Worm (Caenorhabditis elegans): ENCODE measurements around the gene Y39A3A.3.
"Not testable (repeated sequence)": the region's sequence is repeated elsewhere in the genome, so short reads cannot be mapped to it uniquely, and the experiment has no call there.

The Y39A3A.3 gene

DNA sequence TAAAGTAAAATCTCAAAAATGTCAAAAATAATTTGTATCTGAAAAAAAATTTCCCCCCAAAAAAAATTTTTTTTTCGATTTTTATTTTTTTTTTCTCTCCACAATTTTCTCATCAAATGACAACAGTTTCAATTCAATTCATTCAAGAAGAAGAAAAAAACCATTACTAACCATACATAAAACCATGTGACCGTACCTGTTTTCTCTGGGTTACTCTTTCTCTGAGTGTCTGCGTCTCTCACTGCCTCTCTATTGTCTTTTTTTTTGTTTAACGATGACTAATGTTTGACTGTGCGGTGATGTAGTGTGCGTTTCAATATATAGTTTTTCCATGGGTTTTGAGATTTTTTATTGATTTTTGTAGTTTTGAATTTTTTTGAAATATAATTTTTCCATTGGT is 22.5 kb upstream of the Y39A3A.3 start:
- TF ChIP-seq tbx-8 (GFP tag; optimal IDR thresholded peaks at IDR 0.05): no peak
- TF ChIP-seq ztf-11 (tag; optimal IDR thresholded peaks at IDR 0.05): no peak
- TF ChIP-seq nhr-76 (tag; optimal IDR thresholded peaks at IDR 0.05): no peak
- TF ChIP-seq ces-1 (GFP tag; optimal IDR thresholded peaks at IDR 0.05): no peak
- no peak for TF ChIP-seq lin-32 (GFP tag; optimal IDR thresholded peaks at IDR 0.05)
- no peak for TF ChIP-seq unc-62 (GFP tag; optimal IDR thresholded peaks at IDR 0.05)
- TF ChIP-seq ham-2 (GFP tag; optimal IDR thresholded peaks at IDR 0.05): no peak
- TF ChIP-seq cnd-1 (tag; optimal IDR thresholded peaks at IDR 0.05): no peak
- TF ChIP-seq nhr-2 (tag; optimal IDR thresholded peaks at IDR 0.05): no peak
- no peak for TF ChIP-seq hlh-1 (tag; optimal IDR thresholded peaks at IDR 0.05)
- no peak for TF ChIP-seq drap-1 (GFP tag; optimal IDR thresholded peaks at IDR 0.05)

DNA sequence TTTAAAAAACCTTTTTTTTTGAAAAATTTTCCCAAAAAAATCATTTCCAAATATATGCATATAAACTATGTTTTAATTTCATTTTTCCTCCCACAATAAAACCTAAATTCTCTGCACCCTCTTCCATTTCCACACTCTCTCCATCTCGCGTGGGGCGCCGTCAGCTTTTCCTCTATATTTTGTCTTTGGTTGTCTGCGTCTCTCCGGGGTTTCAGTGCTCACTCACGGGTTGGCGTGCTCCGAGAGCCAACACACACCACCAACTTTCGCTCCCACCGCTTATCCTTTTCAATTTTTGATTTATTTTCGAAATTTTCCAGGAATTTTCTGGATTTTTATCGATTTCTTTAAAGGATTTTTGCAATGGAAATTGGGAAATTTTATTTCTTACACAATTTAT is 21.3 kb upstream of the Y39A3A.3 start:
- TF ChIP-seq nhr-28 (tag; optimal IDR thresholded peaks at IDR 0.05): no peak
- TF ChIP-seq bed-3 (GFP tag; optimal IDR thresholded peaks at IDR 0.05): no peak
- TF ChIP-seq ces-1 (GFP tag; optimal IDR thresholded peaks at IDR 0.05): no peak
- TF ChIP-seq snpc-4 (tag; optimal IDR thresholded peaks at IDR 0.05): no peak
- TF ChIP-seq sem-2 (GFP tag; optimal IDR thresholded peaks at IDR 0.05): no peak
- no peak for TF ChIP-seq ceh-43 (GFP tag; optimal IDR thresholded peaks at IDR 0.05)
- TF ChIP-seq unc-39 (tag; optimal IDR thresholded peaks at IDR 0.05): no peak
- TF ChIP-seq ceh-39 (tag; optimal IDR thresholded peaks at IDR 0.05): no peak
- TF ChIP-seq M03D4.4 (tag; optimal IDR thresholded peaks at IDR 0.05): no peak
- no peak for TF ChIP-seq unc-62 (GFP tag; optimal IDR thresholded peaks at IDR 0.05)
- TF ChIP-seq nhr-2 (tag; optimal IDR thresholded peaks at IDR 0.05): no peak
- TF ChIP-seq mls-2 (tag; optimal IDR thresholded peaks at IDR 0.05): no peak
- TF ChIP-seq ceh-83 (GFP tag; optimal IDR thresholded peaks at IDR 0.05): no peak
- no peak for TF ChIP-seq blmp-1 (tag; optimal IDR thresholded peaks at IDR 0.05)

DNA sequence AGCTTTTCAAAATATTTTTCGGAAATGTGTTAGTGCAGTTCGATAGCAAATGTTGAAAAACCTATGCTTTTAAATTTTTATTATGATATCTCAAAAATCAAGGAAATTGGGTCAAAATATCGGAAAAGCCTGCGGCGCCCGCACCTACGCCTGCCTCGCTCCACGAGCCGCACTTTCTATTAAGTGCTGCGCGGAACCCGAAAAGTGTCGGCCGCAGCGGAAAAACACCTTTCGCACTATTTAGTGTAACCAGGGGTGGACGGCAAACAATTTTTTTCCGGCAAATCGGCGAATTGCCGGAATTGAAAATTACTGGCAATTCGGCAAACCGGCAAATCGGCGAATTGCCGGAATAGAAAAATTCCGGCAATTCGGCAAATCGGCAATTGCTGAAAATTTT is 16.7 kb upstream of the Y39A3A.3 start:
- TF ChIP-seq sptf-1 (tag; optimal IDR thresholded peaks at IDR 0.05): no peak
- no peak for TF ChIP-seq flh-1 (GFP tag; optimal IDR thresholded peaks at IDR 0.05)
- TF ChIP-seq nhr-2 (tag; optimal IDR thresholded peaks at IDR 0.05): no peak
- no peak for TF ChIP-seq lsy-2 (tag; optimal IDR thresholded peaks at IDR 0.05)
- no peak for TF ChIP-seq blmp-1 (tag; optimal IDR thresholded peaks at IDR 0.05)
- no peak for TF ChIP-seq nhr-28 (tag; optimal IDR thresholded peaks at IDR 0.05)
- no peak for TF ChIP-seq nhr-237 (tag; optimal IDR thresholded peaks at IDR 0.05)
- TF ChIP-seq elt-3 (tag; optimal IDR thresholded peaks at IDR 0.05): no peak
- no peak for TF ChIP-seq lin-13 (tag; optimal IDR thresholded peaks at IDR 0.05)
- no peak for TF ChIP-seq ham-2 (GFP tag; optimal IDR thresholded peaks at IDR 0.05)
- no peak for TF ChIP-seq ceh-43 (GFP tag; optimal IDR thresholded peaks at IDR 0.05)
- TF ChIP-seq ztf-11 (tag; optimal IDR thresholded peaks at IDR 0.05): no peak
- TF ChIP-seq drap-1 (GFP tag; optimal IDR thresholded peaks at IDR 0.05): no peak
- TF ChIP-seq unc-62 (GFP tag; optimal IDR thresholded peaks at IDR 0.05): no peak
- no peak for TF ChIP-seq nhr-76 (tag; optimal IDR thresholded peaks at IDR 0.05)
- TF ChIP-seq tbx-8 (GFP tag; optimal IDR thresholded peaks at IDR 0.05): no peak
- no peak for TF ChIP-seq ceh-39 (tag; optimal IDR thresholded peaks at IDR 0.05)

DNA sequence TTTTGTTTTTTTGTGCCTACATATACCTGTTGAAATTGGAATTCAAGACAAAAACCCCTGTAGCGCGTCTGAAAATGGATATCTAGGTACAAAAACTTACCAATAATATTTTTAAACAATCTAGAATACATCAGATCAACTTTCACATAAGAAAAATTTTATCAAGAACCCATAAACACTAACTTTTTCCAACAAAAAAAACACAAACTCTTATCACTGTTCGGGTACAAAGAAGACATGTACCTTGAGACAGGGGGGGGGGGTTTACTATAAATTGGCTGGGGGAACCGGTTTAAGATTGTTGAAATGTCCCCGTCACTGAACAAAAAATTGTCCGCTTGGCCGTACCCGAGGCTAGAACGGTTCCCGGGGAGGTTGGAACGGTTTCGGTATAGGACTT is 14.4 kb upstream of the Y39A3A.3 start, which contains the start of gene cpt-3:
TSS of gene cpt-3 (plus strand) at position 301 of the 400 bp plus-strand sequence.
- TF ChIP-seq ceh-39, snpc-4, zip-8 (tag; optimal IDR thresholded peaks at IDR 0.05): not testable (repeated sequence)

DNA sequence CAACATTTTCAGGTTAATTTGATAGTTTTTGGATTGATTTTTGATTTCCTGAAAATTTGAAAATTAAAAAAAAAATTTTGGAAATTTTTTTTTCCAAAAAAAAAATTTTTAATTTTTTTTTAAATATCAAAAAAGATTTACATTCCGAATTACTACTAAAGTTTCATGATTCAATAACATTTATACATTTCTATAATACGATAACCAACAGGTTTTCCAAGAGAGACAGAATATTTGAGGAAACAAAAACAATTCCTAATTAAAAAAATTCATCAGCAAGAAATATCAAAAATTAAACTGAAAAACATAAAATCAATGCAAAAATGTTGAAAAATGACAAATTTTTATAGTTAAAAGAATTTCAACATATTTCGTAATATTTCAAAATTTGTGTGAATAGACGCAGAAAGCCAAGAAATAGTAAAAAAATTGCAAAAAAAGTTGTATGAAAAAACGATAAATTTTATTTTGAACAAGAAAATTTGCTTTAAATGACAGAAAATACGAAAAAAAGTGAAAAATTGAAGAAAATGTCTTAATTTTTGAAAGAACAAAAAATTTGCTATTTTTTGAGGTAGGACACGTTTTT is 8.5 kb upstream of the Y39A3A.3 start, which contains the start of gene Y39A3A.4:
TSS of gene Y39A3A.4 (minus strand) at position 51 of the 589 bp plus-strand sequence.
- TF ChIP-seq unc-120 (tag; optimal IDR thresholded peaks at IDR 0.05; ENCODE audit: poor library complexity, severe bottlenecking): no peak
- no peak for TF ChIP-seq mls-2 (tag; optimal IDR thresholded peaks at IDR 0.05)
- TF ChIP-seq snpc-4 (tag; optimal IDR thresholded peaks at IDR 0.05): no peak
- no peak for TF ChIP-seq lin-32 (GFP tag; optimal IDR thresholded peaks at IDR 0.05)
- TF ChIP-seq ztf-11 (tag; optimal IDR thresholded peaks at IDR 0.05): no peak
- no peak for TF ChIP-seq bed-3 (GFP tag; optimal IDR thresholded peaks at IDR 0.05)
- no peak for TF ChIP-seq tbx-8 (GFP tag; optimal IDR thresholded peaks at IDR 0.05)
- no peak for TF ChIP-seq ces-1 (GFP tag; optimal IDR thresholded peaks at IDR 0.05)
- no peak for TF ChIP-seq nhr-28 (tag; optimal IDR thresholded peaks at IDR 0.05)
- TF ChIP-seq sptf-1 (tag; optimal IDR thresholded peaks at IDR 0.05): no peak
- TF ChIP-seq hlh-1 (tag; optimal IDR thresholded peaks at IDR 0.05): no peak
- no peak for TF ChIP-seq lsy-2 (tag; optimal IDR thresholded peaks at IDR 0.05)
- TF ChIP-seq elt-3 (tag; optimal IDR thresholded peaks at IDR 0.05): no peak
- no peak for TF ChIP-seq unc-62 (GFP tag; optimal IDR thresholded peaks at IDR 0.05)
- no peak for TF ChIP-seq ceh-83 (GFP tag; optimal IDR thresholded peaks at IDR 0.05)
- TF ChIP-seq M03D4.4 (tag; optimal IDR thresholded peaks at IDR 0.05): no peak
- no peak for TF ChIP-seq nhr-12 (tag; optimal IDR thresholded peaks at IDR 0.05)
- no peak for TF ChIP-seq flh-1 (GFP tag; optimal IDR thresholded peaks at IDR 0.05)
- no peak for TF ChIP-seq pha-4 (tag; optimal IDR thresholded peaks at IDR 0.05)

All from whole organism, mixed stage, embryonic.